Fruit fly (Drosophila melanogaster) whole organism: ENCODE data around the gene scyl.

ENCODE experiments used
- EcR ChIP-seq, 2 experiments: fragments of >200 bp; optimal IDR thresholded peaks; 2 replicates each; lab custom pipeline; 2017; ENCODE audit warnings: missing biosample characterization in 2 of 2, missing genetic modification characterization in 2 of 2, missing genetic modification reagents in 2 of 2
- psq ChIP-seq: fragments of >200 bp; optimal IDR thresholded peaks from 2 replicates; lab custom pipeline; 2017

DNA sequence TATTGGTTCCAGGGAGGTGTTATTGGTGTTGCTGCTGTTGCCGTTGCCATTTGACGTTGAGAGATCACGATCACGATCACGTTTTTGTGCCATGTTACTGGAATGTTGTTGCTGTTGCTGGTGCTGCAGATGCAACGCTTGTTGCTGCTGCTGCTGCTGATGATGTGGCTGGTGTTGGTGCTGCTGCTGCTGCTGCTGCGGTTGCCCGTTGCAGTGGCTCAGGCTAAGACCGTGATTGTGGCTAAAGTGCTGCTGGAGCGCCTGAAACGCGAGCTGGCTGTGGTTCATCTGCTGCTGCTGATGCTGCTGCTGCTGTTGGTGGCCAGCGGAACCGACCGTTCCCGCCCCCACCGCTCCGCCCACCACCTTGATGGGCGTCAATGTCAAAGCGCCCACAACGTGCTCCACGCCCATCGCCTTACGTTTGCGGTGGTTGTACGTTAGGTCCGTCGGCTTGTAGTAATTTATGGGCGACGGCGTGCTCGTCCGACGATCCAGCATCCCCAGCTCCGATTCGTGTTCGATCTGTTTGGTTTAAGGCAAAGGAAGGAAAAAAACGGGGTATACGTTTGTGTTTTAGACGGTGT is 37.1 kb downstream of the scyl start:
- TF ChIP-seq EcR (GFP tag; optimal IDR thresholded peaks at IDR 0.05; lab: Kevin White, UChicago) (no peak), psq (no peak)
